Worm (Caenorhabditis elegans) whole organism, L3 larva: ENCODE data around the gene srw-61.

Experiments used
- ZK546.5 ChIP-seq: sonication (generic microtip); optimal IDR thresholded peaks from 2 replicates; lab custom pipeline; 2017; ENCODE audit warnings: missing biosample characterization, missing genetic modification characterization
- aly-2 ChIP-seq: fragments of 150-350 bp; optimal IDR thresholded peaks from 2 replicates; lab custom pipeline; 2014; ENCODE audit warnings: missing biosample characterization, missing genetic modification characterization
- ama-1 ChIP-seq: fragments of 150-350 bp; optimal IDR thresholded peaks from 2 replicates; lab custom pipeline; 2018
- ceh-16 ChIP-seq: sonication (generic microtip); optimal IDR thresholded peaks from 2 replicates; lab custom pipeline; 2017; ENCODE audit warnings: missing biosample characterization, missing genetic modification characterization
- ceh-28 ChIP-seq: fragments of 150-350 bp; optimal IDR thresholded peaks from 2 replicates; lab custom pipeline; 2014; ENCODE audit warnings: missing biosample characterization, missing genetic modification reagents, missing genetic modification characterization
- ceh-82 ChIP-seq: fragments of 150-350 bp; optimal IDR thresholded peaks from 2 replicates; lab custom pipeline; 2014; ENCODE audit warnings: missing biosample characterization, missing genetic modification characterization
- ceh-9 ChIP-seq: sonication (generic microtip); optimal IDR thresholded peaks from 2 replicates; lab custom pipeline; 2018; ENCODE audit warnings: missing biosample characterization, missing genetic modification characterization
- daf-12 ChIP-seq: fragments of 150-350 bp; optimal IDR thresholded peaks from 2 replicates; lab custom pipeline; 2014; ENCODE audit warnings: missing biosample characterization, missing genetic modification reagents, missing genetic modification characterization
- egl-5 ChIP-seq: fragments of 150-350 bp; optimal IDR thresholded peaks from 2 replicates; lab custom pipeline; 2017; ENCODE audit warnings: missing biosample characterization, missing genetic modification reagents, missing genetic modification characterization, inconsistent platforms
- elt-2 ChIP-seq: sonication (generic microtip); optimal IDR thresholded peaks from 2 replicates; lab custom pipeline; 2016; ENCODE audit warnings: missing genetic modification reagents, mild to moderate bottlenecking, missing genetic modification characterization, missing compliant biosample characterization
- eor-1 ChIP-seq, 2 experiments: fragments of 150-350 bp; optimal IDR thresholded peaks; 2 replicates each; lab custom pipeline; 2014 to 2018; ENCODE audit warnings: missing biosample characterization in 2 of 2, missing genetic modification characterization in 2 of 2
- fkh-10 ChIP-seq: sonication (generic microtip); optimal IDR thresholded peaks from 2 replicates; lab custom pipeline; 2017; ENCODE audit warnings: missing biosample characterization, missing genetic modification reagents, missing genetic modification characterization
- fkh-2 ChIP-seq: fragments of 150-350 bp; optimal IDR thresholded peaks from 2 replicates; lab custom pipeline; 2014; ENCODE audit warnings: missing biosample characterization, missing genetic modification reagents, missing genetic modification characterization
- hmg-11 ChIP-seq: sonication (generic microtip); optimal IDR thresholded peaks from 2 replicates; lab custom pipeline; 2016; ENCODE audit warnings: missing genetic modification characterization, missing compliant biosample characterization
- lin-15B ChIP-seq: fragments of 150-350 bp; optimal IDR thresholded peaks from 2 replicates; lab custom pipeline; 2014; ENCODE audit warnings: missing biosample characterization, missing genetic modification characterization
- lin-39 ChIP-seq: fragments of 150-350 bp; optimal IDR thresholded peaks from 2 replicates; lab custom pipeline; 2018; ENCODE audit warnings: missing biosample characterization, missing genetic modification reagents, missing genetic modification characterization
- lsy-12 ChIP-seq: sonication (generic microtip); optimal IDR thresholded peaks from 2 replicates; lab custom pipeline; 2016; ENCODE audit warnings: mild to moderate bottlenecking, missing genetic modification characterization, missing compliant biosample characterization
- mdl-1 ChIP-seq: fragments of 150-350 bp; optimal IDR thresholded peaks from 2 replicates; lab custom pipeline; 2014; ENCODE audit warnings: missing biosample characterization, missing genetic modification characterization
- nfya-1 ChIP-seq: sonication (generic microtip); optimal IDR thresholded peaks from 2 replicates; lab custom pipeline; 2017; ENCODE audit warnings: missing genetic modification characterization, mild to moderate bottlenecking, missing compliant biosample characterization, antibody characterized with exemption, moderate library complexity; ENCODE audit not compliant: insufficient read depth
- nhr-11 ChIP-seq: fragments of 150-350 bp; optimal IDR thresholded peaks from 2 replicates; lab custom pipeline; 2014; ENCODE audit warnings: missing biosample characterization, missing genetic modification characterization
- nhr-12 ChIP-seq: fragments of 150-350 bp; optimal IDR thresholded peaks from 2 replicates; lab custom pipeline; 2014; ENCODE audit warnings: missing biosample characterization, missing genetic modification characterization
- nhr-237 ChIP-seq: fragments of 150-350 bp; optimal IDR thresholded peaks from 2 replicates; lab custom pipeline; 2014; ENCODE audit warnings: missing biosample characterization, missing genetic modification characterization
- nhr-28 ChIP-seq: fragments of 150-350 bp; optimal IDR thresholded peaks from 2 replicates; lab custom pipeline; 2014; ENCODE audit warnings: missing biosample characterization, missing genetic modification characterization
- nhr-43 ChIP-seq: sonication (generic microtip); optimal IDR thresholded peaks from 2 replicates; lab custom pipeline; 2016; ENCODE audit warnings: mild to moderate bottlenecking, missing genetic modification characterization, missing compliant biosample characterization; ENCODE audit not compliant: poor library complexity, severe bottlenecking
- nhr-67 ChIP-seq: fragments of 150-350 bp; optimal IDR thresholded peaks from 2 replicates; lab custom pipeline; 2014; ENCODE audit warnings: missing biosample characterization, missing genetic modification characterization
- nhr-76 ChIP-seq: fragments of 150-350 bp; sonication (generic microtip); optimal IDR thresholded peaks from 5 replicates; lab custom pipeline; 2014; ENCODE audit warnings: missing biosample characterization, missing genetic modification characterization
- nhr-77 ChIP-seq: fragments of 150-350 bp; optimal IDR thresholded peaks from 2 replicates; lab custom pipeline; 2014; ENCODE audit warnings: missing biosample characterization, missing genetic modification characterization
- pha-4 ChIP-seq: fragments of 150-350 bp; optimal IDR thresholded peaks from 2 replicates; lab custom pipeline; 2014; ENCODE audit warnings: missing biosample characterization, missing genetic modification reagents, missing genetic modification characterization
- pqm-1 ChIP-seq: fragments of 150-350 bp; optimal IDR thresholded peaks from 2 replicates; lab custom pipeline; 2017; ENCODE audit warnings: missing biosample characterization, missing genetic modification characterization, inconsistent platforms
- sea-2 ChIP-seq: fragments of 150-350 bp; sonication (generic microtip); optimal IDR thresholded peaks from 4 replicates; lab custom pipeline; 2014; ENCODE audit warnings: missing biosample characterization, missing genetic modification reagents, missing genetic modification characterization
- skn-1 ChIP-seq: fragments of 150-350 bp; optimal IDR thresholded peaks from 2 replicates; lab custom pipeline; 2014; ENCODE audit warnings: missing biosample characterization, missing genetic modification characterization
- tbx-2 ChIP-seq: sonication (generic microtip); optimal IDR thresholded peaks from 2 replicates; lab custom pipeline; 2016; ENCODE audit warnings: mild to moderate bottlenecking, missing genetic modification characterization, missing compliant biosample characterization
- unc-39 ChIP-seq: sonication (generic microtip); optimal IDR thresholded peaks from 4 replicates; lab custom pipeline; 2017; ENCODE audit warnings: missing biosample characterization, missing genetic modification characterization
- unc-62 ChIP-seq: fragments of 150-350 bp; sonication (generic microtip); optimal IDR thresholded peaks from 4 replicates; lab custom pipeline; 2014; ENCODE audit warnings: missing biosample characterization, missing genetic modification reagents, missing genetic modification characterization
- zag-1 ChIP-seq: fragments of 150-350 bp; optimal IDR thresholded peaks from 2 replicates; lab custom pipeline; 2014; ENCODE audit warnings: missing biosample characterization, missing genetic modification characterization
- ztf-4 ChIP-seq: fragments of 150-350 bp; optimal IDR thresholded peaks from 2 replicates; lab custom pipeline; 2014; ENCODE audit warnings: missing biosample characterization, missing genetic modification characterization

Gene srw-61

DNA sequence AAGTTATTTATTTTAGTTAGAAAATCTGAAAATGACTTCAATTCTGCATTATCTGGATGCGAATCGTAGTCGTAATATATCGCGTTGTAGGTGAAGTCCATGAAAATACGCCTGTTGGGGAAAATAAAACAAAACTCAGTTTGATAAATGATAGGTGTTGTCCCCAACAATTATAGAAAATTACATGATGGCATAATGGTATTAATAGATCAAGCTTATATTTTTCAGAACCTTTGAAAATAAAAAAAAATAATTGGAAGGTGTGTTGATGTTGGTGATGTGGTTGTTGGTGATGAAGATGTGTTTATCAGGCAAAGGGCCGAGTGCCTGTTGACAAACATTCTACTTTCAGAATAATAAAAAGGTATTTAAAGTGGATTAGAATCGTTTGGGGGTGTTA is at the start of gene srw-61:
TSS of gene srw-61 (minus strand) at position 101 of the 400 bp plus-strand sequence.
- no peak for TF ChIP-seq nhr-11 (tag; lab: Kevin White, UChicago)
- TF ChIP-seq hmg-11, result no peak
- TF ChIP-seq pqm-1 (tag; lab: Kevin White, UChicago), result no peak
- TF ChIP-seq lin-39, result no peak

ce11 chrIV:16280614-16281013 is 42.2 kb upstream of the srw-61 start, which contains the start of gene clec-191:
Gene clec-191, minus strand, starts transcription at chrIV:16280714.
- no peak for TF ChIP-seq lin-15B (tag; lab: Kevin White, UChicago)
- no peak for TF ChIP-seq skn-1 (tag; lab: Kevin White, UChicago)
- no peak for TF ChIP-seq egl-5 (tag; lab: Kevin White, UChicago)
- TF ChIP-seq nhr-11 (tag; lab: Kevin White, UChicago), result no peak

- TF ChIP-seq ceh-9 (tag; lab: Kevin White, UChicago) (no peak), aly-2 (no peak), ztf-4 (tag; lab: Kevin White, UChicago) (no peak)
These were observed 39.4 kb upstream of the srw-61 start, which contains the start of gene ccch-2 for ce11 chrIV:16277902-16278301. Gene ccch-2, plus strand, starts transcription at chrIV:16278202.

ce11 chrIV:16277291-16277690 is 38.8 kb upstream of the srw-61 start, which contains the start of gene F38C2.7:
Gene F38C2.7, minus strand, starts transcription at chrIV:16277391.
- TF ChIP-seq zag-1, result no peak
- TF ChIP-seq nhr-28, result no peak
- TF ChIP-seq nfya-1 (tag; lab: Kevin White, UChicago), result no peak
- TF ChIP-seq nhr-77, result no peak
- no peak for TF ChIP-seq sea-2
- TF ChIP-seq fkh-2 (tag; lab: Kevin White, UChicago), result no peak
- no peak for TF ChIP-seq lin-15B (tag; lab: Kevin White, UChicago)
- TF ChIP-seq fkh-10 (GFP tag; lab: Kevin White, UChicago), result no peak
- no peak for TF ChIP-seq nhr-237 (tag; lab: Kevin White, UChicago)
- TF ChIP-seq pha-4, result no peak
- TF ChIP-seq ama-1, result no peak
- TF ChIP-seq mdl-1 (tag; lab: Kevin White, UChicago), result no peak
- no peak for TF ChIP-seq lsy-12
- no peak for TF ChIP-seq ZK546.5 (tag; lab: Kevin White, UChicago)
- TF ChIP-seq ceh-16 (tag; lab: Kevin White, UChicago), result no peak
- TF ChIP-seq ceh-28, result no peak
- no peak for TF ChIP-seq daf-12 (tag; lab: Kevin White, UChicago)
- no peak for TF ChIP-seq ceh-82 (tag; lab: Kevin White, UChicago)
- TF ChIP-seq ztf-4 (tag; lab: Kevin White, UChicago), result no peak

DNA sequence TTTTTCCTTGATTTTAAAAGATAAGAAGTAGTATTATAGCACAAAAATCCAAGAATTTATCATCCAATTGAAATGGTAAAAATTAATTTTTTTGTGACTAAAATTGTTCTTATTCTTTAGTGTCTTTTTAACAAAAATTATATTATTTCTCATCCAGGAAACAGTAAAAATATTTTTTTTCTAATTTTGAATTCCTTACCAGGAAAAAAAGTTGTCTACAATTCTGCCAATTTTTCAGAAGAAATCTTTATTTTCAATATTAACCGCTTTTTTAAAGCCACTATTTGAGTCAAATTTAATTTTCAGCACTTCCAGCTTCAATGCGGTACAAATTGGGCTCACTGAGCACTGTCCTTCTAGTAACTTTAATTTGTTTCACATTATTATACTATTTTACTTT is 32.5 kb upstream of the srw-61 start, which contains the start of gene F38C2.4:
TSS of gene F38C2.4 (plus strand) at position 301 of the 400 bp plus-strand sequence.
- no peak for TF ChIP-seq nhr-77
- no peak for TF ChIP-seq unc-39 (tag; lab: Kevin White, UChicago)
- no peak for TF ChIP-seq elt-2 (tag; lab: Kevin White, UChicago)
- TF ChIP-seq skn-1 (tag; lab: Kevin White, UChicago), result no peak
- TF ChIP-seq nhr-28, result no peak
- no peak for TF ChIP-seq nhr-43
- TF ChIP-seq nhr-12 (tag; lab: Kevin White, UChicago), result no peak
- no peak for TF ChIP-seq ceh-9 (tag; lab: Kevin White, UChicago)
- TF ChIP-seq nhr-76, result no peak
- no peak for TF ChIP-seq fkh-10 (GFP tag; lab: Kevin White, UChicago)
- TF ChIP-seq nhr-67 (tag; lab: Kevin White, UChicago), result no peak
- no peak for TF ChIP-seq zag-1
- TF ChIP-seq eor-1 (tag; optimal IDR thresholded peaks at IDR 0.05; lab: Kevin White, UChicago), result no peak
- no peak for TF ChIP-seq mdl-1 (tag; lab: Kevin White, UChicago)
- TF ChIP-seq tbx-2, result no peak
- no peak for TF ChIP-seq hmg-11
- no peak for TF ChIP-seq nhr-11 (tag; lab: Kevin White, UChicago)
- no peak for TF ChIP-seq ceh-82 (tag; lab: Kevin White, UChicago)
- TF ChIP-seq lsy-12, result no peak
- TF ChIP-seq unc-62 (GFP tag; lab: Kevin White, UChicago), result no peak
